Worm (Caenorhabditis elegans): ENCODE data around the gene msp-76.

The msp-76 gene

ce11 chrIV:9677226-9677992 is 11.4 kb upstream of the msp-76 start:
- TF ChIP-seq irx-1 (tag; optimal IDR thresholded peaks at IDR 0.05) (peak; percentile 54), elt-3 (tag; optimal IDR thresholded peaks at IDR 0.05) (peak in 5 of 6 experiments; percentile 22 to 57 (median 40)), nhr-47 (tag; optimal IDR thresholded peaks at IDR 0.05) (peak; percentile 77), efl-3 (GFP tag; optimal IDR thresholded peaks at IDR 0.05) (no peak), egl-13 (tag; optimal IDR thresholded peaks at IDR 0.05) (peak; percentile 43), hlh-17 (GFP tag; optimal IDR thresholded peaks at IDR 0.05; ENCODE audit: borderline replicate concordance) (no peak), unc-130 (tag; optimal IDR thresholded peaks at IDR 0.05) (no peak), ama-1 (optimal IDR thresholded peaks at IDR 0.05) (no peak), nhr-28 (tag; optimal IDR thresholded peaks at IDR 0.05) (no peak), ceh-8 (GFP tag; optimal IDR thresholded peaks at IDR 0.05) (no peak), nhr-19 (GFP tag; conservative IDR thresholded peaks at IDR 0.05) (peak; percentile 55), fkh-8 (tag; optimal IDR thresholded peaks at IDR 0.05) (peak; percentile 19), mep-1 (tag; optimal IDR thresholded peaks at IDR 0.05) (peak; percentile 82), skn-1 (tag; optimal IDR thresholded peaks at IDR 0.05) (peak; percentile 67), nhr-11 (tag; optimal IDR thresholded peaks at IDR 0.05) (peak; percentile 65), unc-98 (GFP tag; IDR thresholded peaks at IDR 0.05) (no peak), lsy-2 (tag; optimal IDR thresholded peaks at IDR 0.05) (peak; percentile 74 to 84), lin-15B (tag; optimal IDR thresholded peaks at IDR 0.05) (no peak), Y116A8C.19 (tag; optimal IDR thresholded peaks at IDR 0.05; ENCODE audit: borderline replicate concordance) (no peak), pax-3 (tag; optimal IDR thresholded peaks at IDR 0.05) (no peak), zip-4 (GFP tag; optimal IDR thresholded peaks at IDR 0.05) (no peak), lin-13 (GFP tag; optimal IDR thresholded peaks at IDR 0.05) (peak; percentile 28), nhr-84 (tag; optimal IDR thresholded peaks at IDR 0.05) (no peak), snpc-4 (tag; optimal IDR thresholded peaks at IDR 0.05) (peak; percentile 3), ceh-90 (tag; optimal IDR thresholded peaks at IDR 0.05) (no peak), C16A3.4 (tag; optimal IDR thresholded peaks at IDR 0.05) (peak; percentile 17), dpl-1 (GFP tag; optimal IDR thresholded peaks at IDR 0.05) (peak; percentile 33 to 58 (median 50)), ets-5 (GFP tag; IDR thresholded peaks at IDR 0.05) (no peak), grh-1 (GFP tag; IDR thresholded peaks at IDR 0.05) (0 out of 2 replicates have a peak, but pooled peaks have one; percentile 31), mdl-1 (tag; optimal IDR thresholded peaks at IDR 0.05) (peak; percentile 94 to 95), F16B12.6 (tag; optimal IDR thresholded peaks at IDR 0.05) (no peak), ztf-11 (tag; optimal IDR thresholded peaks at IDR 0.05) (no peak), nhr-76 (tag; optimal IDR thresholded peaks at IDR 0.05) (no peak), nhr-12 (tag; optimal IDR thresholded peaks at IDR 0.05) (no peak), ztf-4 (tag; optimal IDR thresholded peaks at IDR 0.05) (peak; percentile 41), mab-9 (GFP tag; IDR thresholded peaks at IDR 0.05) (no peak), unc-62 (GFP tag; optimal IDR thresholded peaks at IDR 0.05) (no peak), dsc-1 (tag; optimal IDR thresholded peaks at IDR 0.05) (peak; percentile 60), ceh-63 (GFP tag; optimal IDR thresholded peaks at IDR 0.05) (no peak), efl-1 (optimal IDR thresholded peaks at IDR 0.05) (peak; percentile 59 to 63), efl-1 (GFP tag; optimal IDR thresholded peaks at IDR 0.05 in 1 of 2) (peak; percentile 37 to 78), elt-2 (tag; optimal IDR thresholded peaks at IDR 0.05) (peak; percentile 23), nhr-237 (tag; optimal IDR thresholded peaks at IDR 0.05) (peak; percentile 17), nhr-90 (tag; optimal IDR thresholded peaks at IDR 0.05; ENCODE audit: poor library complexity) (peak; percentile 55), jun-1 (tag; optimal IDR thresholded peaks at IDR 0.05) (peak; percentile 38), ceh-82 (tag; optimal IDR thresholded peaks at IDR 0.05) (peak; percentile 46 to 55 (median 48)), fkh-4 (tag; optimal IDR thresholded peaks at IDR 0.05; ENCODE audit: borderline replicate concordance) (no peak), pag-3 (tag; optimal IDR thresholded peaks at IDR 0.05; ENCODE audit: borderline replicate concordance, insufficient read depth) (no peak), lin-35 (GFP tag; optimal IDR thresholded peaks at IDR 0.05) (peak; percentile 55 to 71), C04F5.9 (tag; optimal IDR thresholded peaks at IDR 0.05) (no peak), fkh-10 (GFP tag; optimal IDR thresholded peaks at IDR 0.05) (peak; percentile 55)
